Worm (Caenorhabditis elegans): ENCODE results near the gene Y26G10.4.

DNA sequence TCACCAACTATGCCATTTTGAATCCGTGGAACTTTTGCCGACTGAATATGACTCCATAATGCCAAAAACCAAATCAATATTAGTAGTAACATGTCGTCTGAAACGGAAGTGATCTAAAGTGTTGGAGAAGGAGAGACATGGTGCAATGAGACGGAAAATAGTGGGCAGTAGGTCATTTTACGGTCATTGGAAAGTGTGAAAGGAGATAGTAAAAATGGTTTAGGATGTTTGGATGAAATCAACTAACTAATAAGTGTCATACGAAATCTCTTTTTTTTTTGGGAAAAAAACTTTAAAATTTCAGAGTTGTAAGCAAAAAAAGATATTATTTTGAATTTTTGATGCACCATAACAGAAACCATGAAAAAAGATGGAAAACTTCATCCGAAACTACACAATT, 40.8 kb upstream of the Y26G10.4 start, which contains the start of gene cutl-4:
- TF ChIP-seq ZK546.5 (tag; optimal IDR thresholded peaks at IDR 0.05) (no peak), php-3 (GFP tag; IDR thresholded peaks at IDR 0.05) (no peak), jun-1 (tag; optimal IDR thresholded peaks at IDR 0.05) (no peak), hlh-30 (tag; optimal IDR thresholded peaks at IDR 0.05; ENCODE audit: insufficient read depth) (no peak), mep-1 (tag; optimal IDR thresholded peaks at IDR 0.05) (no peak), madf-9 (GFP tag; conservative IDR thresholded peaks at IDR 0.05) (no peak), unc-62 (GFP tag; optimal IDR thresholded peaks at IDR 0.05 in 1 of 2) (no peak), unc-62 (tag; optimal IDR thresholded peaks at IDR 0.05) (no peak), pha-4 (GFP tag; IDR thresholded peaks at IDR 0.05) (no peak), pha-4 (tag; optimal IDR thresholded peaks at IDR 0.05) (no peak), skn-1 (tag; optimal IDR thresholded peaks at IDR 0.05) (no peak)
